Worm (Caenorhabditis elegans) whole organism, young adult: ENCODE measurements around the gene nlp-18.

Experiments used
- F37B4.10 ChIP-seq: fragments of 200-800 bp; sonication (Bioruptor generic); IDR thresholded peaks from 2 replicates; pipeline ENCODE4 v1.3.6; 2022; ENCODE audit warnings: missing genetic modification characterization, missing compliant biosample characterization
- F57C9.4 ChIP-seq: sonication (generic microtip); optimal IDR thresholded peaks from 2 replicates; lab custom pipeline; 2017; ENCODE audit warnings: mild to moderate bottlenecking, missing genetic modification characterization, missing compliant biosample characterization
- K11D2.4 ChIP-seq: fragments of 200-800 bp; sonication (Bioruptor generic); IDR thresholded peaks from 2 replicates; pipeline ENCODE4 v1.3.6; 2022; ENCODE audit warnings: missing genetic modification reagents, missing genetic modification characterization, missing compliant biosample characterization
- Y53F4B.3 ChIP-seq: fragments of 200-800 bp; sonication (Bioruptor generic); IDR thresholded peaks from 2 replicates; pipeline ENCODE4 v1.3.6; 2022; ENCODE audit warnings: missing genetic modification reagents, missing genetic modification characterization, missing compliant biosample characterization
- bed-2 ChIP-seq: fragments of 200-800 bp; sonication (Bioruptor generic); IDR thresholded peaks from 2 replicates; pipeline ENCODE4 v1.3.6; 2022; ENCODE audit warnings: missing genetic modification reagents, missing genetic modification characterization, missing compliant biosample characterization
- ccch-3 ChIP-seq: fragments of 200-800 bp; sonication (Bioruptor generic); optimal IDR thresholded peaks from 2 replicates; lab custom pipeline; 2018; ENCODE audit warnings: mild to moderate bottlenecking, missing genetic modification characterization, missing compliant biosample characterization
- ceh-79 ChIP-seq: sonication (generic microtip); optimal IDR thresholded peaks from 2 replicates; lab custom pipeline; 2017; ENCODE audit warnings: mild to moderate bottlenecking, missing genetic modification characterization, missing compliant biosample characterization
- die-1 ChIP-seq: sonication (generic microtip); optimal IDR thresholded peaks from 2 replicates; lab custom pipeline; 2016; ENCODE audit warnings: missing genotype, mild to moderate bottlenecking, missing genetic modification characterization, missing compliant biosample characterization
- dox-1 ChIP-seq: fragments of 200-800 bp; sonication (Bioruptor generic); IDR thresholded peaks from 2 replicates; pipeline ENCODE4 v1.3.6; 2022; ENCODE audit warnings: missing genetic modification reagents, missing genetic modification characterization, missing compliant biosample characterization
- dpff-1 ChIP-seq: sonication (generic microtip); optimal IDR thresholded peaks from 2 replicates; lab custom pipeline; 2017; ENCODE audit warnings: mild to moderate bottlenecking, missing genetic modification characterization, missing compliant biosample characterization
- him-1 ChIP-seq: sonication (generic microtip); optimal IDR thresholded peaks from 2 replicates; lab custom pipeline; 2016; ENCODE audit warnings: missing genotype, missing genetic modification reagents, missing genetic modification characterization, missing compliant biosample characterization
- zfh-2 ChIP-seq: fragments of 200-800 bp; sonication (Bioruptor generic); conservative IDR thresholded peaks from 2 replicates; pipeline ENCODE4 v1.3.6; 2022; ENCODE audit warnings: missing genetic modification reagents, missing genetic modification characterization, missing compliant biosample characterization
- ztf-18 ChIP-seq: sonication (generic microtip); optimal IDR thresholded peaks from 2 replicates; lab custom pipeline; 2016; ENCODE audit warnings: missing genotype, mild to moderate bottlenecking, missing genetic modification characterization, missing compliant biosample characterization
- ztf-22 ChIP-seq: fragments of 200-800 bp; sonication (Bioruptor generic); optimal IDR thresholded peaks from 2 replicates; lab custom pipeline; 2018; ENCODE audit warnings: mild to moderate bottlenecking, missing genetic modification characterization, moderate library complexity, missing compliant biosample characterization

Gene nlp-18

ce11 chrII:10986461-10987090, 43.6 kb downstream of the nlp-18 start:
- TF ChIP-seq K11D2.4 (GFP tag; lab: Robert Waterston, UW) (no peak), zfh-2 (GFP tag; lab: Robert Waterston, UW) (0 out of 2 replicates have a peak, but pooled peaks have one; percentile 49), Y53F4B.3 (GFP tag; lab: Robert Waterston, UW) (no peak), F37B4.10 (GFP tag; lab: Robert Waterston, UW) (no peak), dox-1 (GFP tag; lab: Robert Waterston, UW) (no peak)

- TF ChIP-seq ceh-79 (tag; lab: Kevin White, UChicago) (no peak), ccch-3 (GFP tag; lab: Kevin White, UChicago) (no peak), F57C9.4 (tag; lab: Kevin White, UChicago) (no peak), die-1 (tag; lab: Kevin White, UChicago) (no peak), dpff-1 (tag; lab: Kevin White, UChicago) (no peak), bed-2 (no peak), F37B4.10 (GFP tag; lab: Robert Waterston, UW) (no peak), him-1 (tag; lab: Kevin White, UChicago) (no peak), ztf-22 (no peak), ztf-18 (tag; lab: Kevin White, UChicago) (no peak), K11D2.4 (GFP tag; lab: Robert Waterston, UW) (no peak)
- TF ChIP-seq, all 124 proteins: peak for 0
Measured at ce11 chrII:10982017-10982416, 48.2 kb downstream of the nlp-18 start.
